Fruit fly (Drosophila melanogaster): Measurements from ENCODE around the gene CG1927.

dm6 chr3L:1939983-1940504 is 29.8 kb downstream of the CG1927 start:
- no peak for TF ChIP-seq dsf (GFP tag; optimal IDR thresholded peaks at IDR 0.05; ENCODE audit: borderline replicate concordance)
- TF ChIP-seq dmrt93B (GFP tag; optimal IDR thresholded peaks at IDR 0.05) = no peak
- TF ChIP-seq br (GFP tag; optimal IDR thresholded peaks at IDR 0.05) = no peak

Measured in whole organism, wandering third instar larva.